Worm (Caenorhabditis elegans): ENCODE data around the gene nmur-2.

Gene nmur-2

ce11 chrII:152283-152682, 27.5 kb upstream of the nmur-2 start, which contains the start of gene T25D3.3:
Gene T25D3.3 (plus strand): TSS chrII:152583.
- TF ChIP-seq lin-14 (GFP tag; optimal IDR thresholded peaks at IDR 0.05) = no peak
- no peak for TF ChIP-seq nhr-47 (tag; optimal IDR thresholded peaks at IDR 0.05)
- TF ChIP-seq lsy-2 (tag; optimal IDR thresholded peaks at IDR 0.05) = no peak
- TF ChIP-seq aha-1 (tag; optimal IDR thresholded peaks at IDR 0.05) = no peak
- no peak for TF ChIP-seq egl-27 (tag; optimal IDR thresholded peaks at IDR 0.05)
- TF ChIP-seq dpl-1 (GFP tag; optimal IDR thresholded peaks at IDR 0.05) = no peak
- TF ChIP-seq sox-4 (tag; optimal IDR thresholded peaks at IDR 0.05) = no peak
- TF ChIP-seq fkh-10 (GFP tag; optimal IDR thresholded peaks at IDR 0.05) = no peak
- no peak for TF ChIP-seq lin-13 (GFP tag; optimal IDR thresholded peaks at IDR 0.05)
- no peak for TF ChIP-seq blmp-1 (tag; optimal IDR thresholded peaks at IDR 0.05)
- no peak for TF ChIP-seq ceh-90 (tag; optimal IDR thresholded peaks at IDR 0.05)
- no peak for TF ChIP-seq jun-1 (tag; optimal IDR thresholded peaks at IDR 0.05)
- no peak for TF ChIP-seq tlp-1 (tag; optimal IDR thresholded peaks at IDR 0.05)
- no peak for TF ChIP-seq hpl-2 (GFP tag; optimal IDR thresholded peaks at IDR 0.05)
- TF ChIP-seq ceh-8 (GFP tag; optimal IDR thresholded peaks at IDR 0.05) = no peak
- TF ChIP-seq pax-3 (tag; optimal IDR thresholded peaks at IDR 0.05) = no peak
- TF ChIP-seq ztf-11 (tag; optimal IDR thresholded peaks at IDR 0.05) = no peak

ce11 chrII:151495-151894, 26.7 kb upstream of the nmur-2 start:
- TF ChIP-seq mef-2 (tag; optimal IDR thresholded peaks at IDR 0.05) (no peak), ceh-82 (tag; optimal IDR thresholded peaks at IDR 0.05) (no peak), ztf-11 (tag; optimal IDR thresholded peaks at IDR 0.05) (no peak), grh-1 (GFP tag; IDR thresholded peaks at IDR 0.05) (no peak), fkh-8 (tag; optimal IDR thresholded peaks at IDR 0.05) (no peak), elt-3 (tag; optimal IDR thresholded peaks at IDR 0.05) (no peak), unc-62 (GFP tag; optimal IDR thresholded peaks at IDR 0.05) (no peak), C16A3.4 (tag; optimal IDR thresholded peaks at IDR 0.05) (no peak), nhr-71 (tag; optimal IDR thresholded peaks at IDR 0.05) (no peak), isw-1 (GFP tag; IDR thresholded peaks at IDR 0.05) (no peak), ama-1 (optimal IDR thresholded peaks at IDR 0.05) (no peak), hlh-4 (tag; optimal IDR thresholded peaks at IDR 0.05) (no peak), lir-3 (tag; optimal IDR thresholded peaks at IDR 0.05; ENCODE audit: poor library complexity) (no peak), nhr-237 (tag; optimal IDR thresholded peaks at IDR 0.05) (no peak), Y116A8C.19 (tag; optimal IDR thresholded peaks at IDR 0.05; ENCODE audit: borderline replicate concordance) (no peak), irx-1 (tag; optimal IDR thresholded peaks at IDR 0.05) (no peak)

ce11 chrII:146933-147332, 22.1 kb upstream of the nmur-2 start, which contains the start of gene T25D3.4:
Gene T25D3.4 (plus strand): TSS chrII:147233.
- TF ChIP-seq unc-98 (GFP tag; IDR thresholded peaks at IDR 0.05) = no peak
- TF ChIP-seq nhr-28 (tag; optimal IDR thresholded peaks at IDR 0.05) = no peak
- TF ChIP-seq ceh-82 (tag; optimal IDR thresholded peaks at IDR 0.05) = no peak
- TF ChIP-seq egl-13 (tag; optimal IDR thresholded peaks at IDR 0.05) = no peak
- no peak for TF ChIP-seq snu-23 (GFP tag; optimal IDR thresholded peaks at IDR 0.05)
- no peak for TF ChIP-seq lin-39 (tag; optimal IDR thresholded peaks at IDR 0.05)
- TF ChIP-seq hlh-17 (GFP tag; optimal IDR thresholded peaks at IDR 0.05; ENCODE audit: borderline replicate concordance) = no peak
- TF ChIP-seq C04F5.9 (tag; optimal IDR thresholded peaks at IDR 0.05) = no peak
- no peak for TF ChIP-seq nhr-12 (tag; optimal IDR thresholded peaks at IDR 0.05)
- no peak for TF ChIP-seq dpl-1 (GFP tag; optimal IDR thresholded peaks at IDR 0.05)
- TF ChIP-seq mdl-1 (tag; optimal IDR thresholded peaks at IDR 0.05) = no peak
- peak; percentile 4 for TF ChIP-seq nhr-90 (tag; optimal IDR thresholded peaks at IDR 0.05; ENCODE audit: poor library complexity)
- no peak for TF ChIP-seq fkh-4 (tag; optimal IDR thresholded peaks at IDR 0.05; ENCODE audit: borderline replicate concordance)
- peak in 1 of 2 experiments; percentile 23 for TF ChIP-seq lin-35 (GFP tag; optimal IDR thresholded peaks at IDR 0.05)
- no peak for TF ChIP-seq swsn-7 (tag; optimal IDR thresholded peaks at IDR 0.05)
- TF ChIP-seq lin-15B (tag; optimal IDR thresholded peaks at IDR 0.05) = no peak
- TF ChIP-seq sptf-1 (tag; optimal IDR thresholded peaks at IDR 0.05) = no peak
- no peak for TF ChIP-seq nhr-20 (tag; optimal IDR thresholded peaks at IDR 0.05)
- TF ChIP-seq pax-3 (tag; optimal IDR thresholded peaks at IDR 0.05) = peak; percentile 48
- TF ChIP-seq dsc-1 (tag; optimal IDR thresholded peaks at IDR 0.05) = no peak
- TF ChIP-seq isw-1 (GFP tag; IDR thresholded peaks at IDR 0.05) = no peak
- no peak for TF ChIP-seq rnt-1 (tag; optimal IDR thresholded peaks at IDR 0.05)
- no peak for TF ChIP-seq lin-14 (GFP tag; optimal IDR thresholded peaks at IDR 0.05)
- no peak for TF ChIP-seq hlh-4 (tag; optimal IDR thresholded peaks at IDR 0.05)
- TF ChIP-seq lsy-2 (tag; optimal IDR thresholded peaks at IDR 0.05) = peak in 1 of 2 experiments; percentile 49
- no peak for TF ChIP-seq irx-1 (tag; optimal IDR thresholded peaks at IDR 0.05)

Data from whole organism, L1 larva.